Fruit fly (Drosophila melanogaster) whole organism, prepupa: ENCODE results near the gene CG8665.

Experiments used
- Blimp-1 ChIP-seq: fragments of 200-800 bp; sonication (Bioruptor generic); optimal IDR thresholded peaks from 3 replicates; lab custom pipeline; 2017; ENCODE audit warnings: missing biosample characterization, missing genetic modification characterization, mild to moderate bottlenecking, moderate library complexity, missing genetic modification reagents
- CG10669 ChIP-seq: fragments of 200-800 bp; sonication (Bioruptor generic); optimal IDR thresholded peaks from 3 replicates; lab custom pipeline; 2018; ENCODE audit warnings: missing biosample characterization, mild to moderate bottlenecking, missing genetic modification characterization, moderate library complexity
- Hr38 ChIP-seq: sonication (Bioruptor generic); optimal IDR thresholded peaks from 2 replicates; lab custom pipeline; 2016; ENCODE audit warnings: missing biosample characterization, missing genetic modification characterization
- Hr4 ChIP-seq: fragments of 200-800 bp; sonication (Bioruptor generic); optimal IDR thresholded peaks from 3 replicates; lab custom pipeline; 2016; ENCODE audit warnings: missing biosample characterization, missing genetic modification characterization
- Lpt ChIP-seq: fragments of 200-800 bp; sonication (Bioruptor generic); optimal IDR thresholded peaks from 3 replicates; lab custom pipeline; 2016; ENCODE audit warnings: missing biosample characterization, missing genetic modification characterization
- Sox14 ChIP-seq: fragments of 200-800 bp; sonication (Bioruptor generic); optimal IDR thresholded peaks from 3 replicates; lab custom pipeline; 2016; ENCODE audit warnings: missing biosample characterization, missing genetic modification characterization
- lz ChIP-seq: fragments of 200-800 bp; sonication (Bioruptor generic); optimal IDR thresholded peaks from 3 replicates; lab custom pipeline; 2016; ENCODE audit warnings: missing biosample characterization, missing genetic modification characterization

DNA sequence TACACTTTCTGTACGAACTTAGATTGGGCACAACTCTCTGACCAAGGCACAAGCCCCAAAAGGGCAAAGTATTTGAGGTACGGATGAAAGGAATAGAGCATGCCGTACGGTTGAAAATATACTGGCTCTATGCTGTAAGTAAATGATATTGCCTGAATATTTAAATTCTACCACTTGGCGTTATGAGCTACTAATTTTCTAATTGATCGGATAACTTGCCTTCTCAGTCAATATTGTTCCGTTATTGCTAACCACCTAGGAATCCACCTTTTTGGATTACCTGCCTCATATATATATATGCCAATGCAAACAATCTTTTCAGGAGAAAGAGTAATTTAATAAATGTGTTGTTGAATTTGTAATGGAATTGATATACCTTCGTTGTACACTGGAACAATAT, 1.4 kb upstream of the CG8665 start, which contains the start of gene Gr39b:
- TF ChIP-seq lz (no peak), Hr4 (GFP tag; lab: Kevin White, UChicago) (no peak), Blimp-1 (GFP tag; lab: Kevin White, UChicago) (no peak), Sox14 (no peak), Hr38 (GFP tag; lab: Kevin White, UChicago) (no peak), CG10669 (GFP tag; lab: Kevin White, UChicago) (no peak), Lpt (GFP tag; lab: Kevin White, UChicago) (no peak)
